Fruit fly (Drosophila melanogaster): ENCODE results near the gene wupA.

The wupA gene

dm6 chrX:18101098-18101711 is 15.5 kb downstream of the wupA start, which contains the start of gene Mvb12 (continued):
- TF ChIP-seq bbx (GFP tag; IDR thresholded peaks at IDR 0.05; ENCODE audit: partially characterized antibody) (peak; percentile 74), Optix (GFP tag; IDR thresholded peaks at IDR 0.05) (no peak), CG10462 (GFP tag; optimal IDR thresholded peaks at IDR 0.05) (no peak), Ravus (GFP tag; IDR thresholded peaks at IDR 0.05) (no peak), CG9876 (GFP tag; optimal IDR thresholded peaks at IDR 0.05) (no peak), CG7271 (tag; optimal IDR thresholded peaks at IDR 0.05) (no peak), vvl (GFP tag; IDR thresholded peaks at IDR 0.05) (peak; percentile 27; the same call in 1 of the 2 replicates), CG14014 (GFP tag; IDR thresholded peaks at IDR 0.05) (no peak), fru (optimal IDR thresholded peaks at IDR 0.05) (no peak), lilli (GFP tag; optimal IDR thresholded peaks at IDR 0.05) (no peak), onecut (GFP tag; IDR thresholded peaks at IDR 0.05) (no peak), unpg (GFP tag; optimal IDR thresholded peaks at IDR 0.05) (peak; percentile 38), CG11723 (GFP tag; optimal IDR thresholded peaks at IDR 0.05) (no peak), slbo (GFP tag; IDR thresholded peaks at IDR 0.05) (peak; percentile 41; the same call in 1 of the 2 replicates), CG4424 (GFP tag; optimal IDR thresholded peaks at IDR 0.05) (no peak), Tbp (GFP tag; optimal IDR thresholded peaks at IDR 0.05) (no peak), CG9727 (GFP tag; optimal IDR thresholded peaks at IDR 0.05) (peak; percentile 13), CG11398 (GFP tag; optimal IDR thresholded peaks at IDR 0.05) (no peak), CG14710 (tag; optimal IDR thresholded peaks at IDR 0.05) (peak; percentile 15), CG7839 (tag; optimal IDR thresholded peaks at IDR 0.05) (no peak), cas (GFP tag; IDR thresholded peaks at IDR 0.05) (no peak), CG7963 (GFP tag; IDR thresholded peaks at IDR 0.05; ENCODE audit: partially characterized antibody) (0 out of 3 replicates have a peak, but pooled peaks have one; percentile 40), HmgD (GFP tag; optimal IDR thresholded peaks at IDR 0.05) (no peak), CG6683 (GFP tag; optimal IDR thresholded peaks at IDR 0.05) (no peak), crp (GFP tag; optimal IDR thresholded peaks at IDR 0.05) (no peak), Bgb (GFP tag; IDR thresholded peaks at IDR 0.05; ENCODE audit: partially characterized antibody) (peak; percentile 66), Bdp1 (GFP tag; optimal IDR thresholded peaks at IDR 0.05) (no peak), tll (GFP tag; optimal IDR thresholded peaks at IDR 0.05) (no peak), trem (tag; optimal IDR thresholded peaks at IDR 0.05) (no peak), CTCF (GFP tag; optimal IDR thresholded peaks at IDR 0.05) (no peak), CG17612 (GFP tag; IDR thresholded peaks at IDR 0.05) (no peak), CG8944 (GFP tag; optimal IDR thresholded peaks at IDR 0.05) (no peak), fu2 (GFP tag; optimal IDR thresholded peaks at IDR 0.05) (no peak), gsb (GFP tag; IDR thresholded peaks at IDR 0.05) (no peak), Deaf1 (tag; optimal IDR thresholded peaks at IDR 0.05) (peak; percentile 58), Nf-YC (tag; optimal IDR thresholded peaks at IDR 0.05) (no peak), CG4854 (GFP tag; optimal IDR thresholded peaks at IDR 0.05) (no peak), mirr (GFP tag; optimal IDR thresholded peaks at IDR 0.05) (no peak), lab (GFP tag; optimal IDR thresholded peaks at IDR 0.05) (peak; percentile 46), exex (tag; optimal IDR thresholded peaks at IDR 0.05) (no peak), ATbp (GFP tag; optimal IDR thresholded peaks at IDR 0.05) (peak; percentile 46), ranshi (GFP tag; IDR thresholded peaks at IDR 0.05) (no peak), NC2α (GFP tag; optimal IDR thresholded peaks at IDR 0.05) (no peak), CG10431 (GFP tag; optimal IDR thresholded peaks at IDR 0.05) (no peak), CG12219 (GFP tag; optimal IDR thresholded peaks at IDR 0.05) (no peak), Gug (GFP tag; IDR thresholded peaks at IDR 0.05) (no peak), ap (GFP tag; IDR thresholded peaks at IDR 0.05) (no peak), Ptx1 (GFP tag; IDR thresholded peaks at IDR 0.05) (no peak), CG31441 (GFP tag; IDR thresholded peaks at IDR 0.05) (no peak), CG15011 (GFP tag; optimal IDR thresholded peaks at IDR 0.05) (no peak), phol (tag; optimal IDR thresholded peaks at IDR 0.05) (no peak)
